Worm (Caenorhabditis elegans): Measurements from ENCODE around the gene lin-52.

ce11 chrIII:9786776-9787175, 37.8 kb downstream of the lin-52 start:
- TF ChIP-seq ceh-82 (tag; optimal IDR thresholded peaks at IDR 0.05) (no peak), ztf-1 (GFP tag; conservative IDR thresholded peaks at IDR 0.05) (no peak), egl-27 (tag; optimal IDR thresholded peaks at IDR 0.05) (no peak), ceh-16 (tag; optimal IDR thresholded peaks at IDR 0.05) (no peak), unc-55 (GFP tag; optimal IDR thresholded peaks at IDR 0.05) (no peak), snpc-4 (tag; optimal IDR thresholded peaks at IDR 0.05) (no peak), nhr-12 (tag; optimal IDR thresholded peaks at IDR 0.05) (no peak), lin-13 (GFP tag; optimal IDR thresholded peaks at IDR 0.05) (no peak), mab-5 (tag; optimal IDR thresholded peaks at IDR 0.05) (no peak)
